Worm (Caenorhabditis elegans) whole organism, mixed stage, embryonic: ENCODE measurements around the gene dmsr-13.

Source experiments
- blmp-1 ChIP-seq: fragments of 150-350 bp; optimal IDR thresholded peaks from 2 replicates; lab custom pipeline; 2014; ENCODE audit warnings: missing biosample characterization, missing genetic modification characterization
- nhr-76 ChIP-seq: sonication (generic microtip); optimal IDR thresholded peaks from 2 replicates; lab custom pipeline; 2017; ENCODE audit warnings: missing biosample characterization, missing genetic modification characterization

DNA sequence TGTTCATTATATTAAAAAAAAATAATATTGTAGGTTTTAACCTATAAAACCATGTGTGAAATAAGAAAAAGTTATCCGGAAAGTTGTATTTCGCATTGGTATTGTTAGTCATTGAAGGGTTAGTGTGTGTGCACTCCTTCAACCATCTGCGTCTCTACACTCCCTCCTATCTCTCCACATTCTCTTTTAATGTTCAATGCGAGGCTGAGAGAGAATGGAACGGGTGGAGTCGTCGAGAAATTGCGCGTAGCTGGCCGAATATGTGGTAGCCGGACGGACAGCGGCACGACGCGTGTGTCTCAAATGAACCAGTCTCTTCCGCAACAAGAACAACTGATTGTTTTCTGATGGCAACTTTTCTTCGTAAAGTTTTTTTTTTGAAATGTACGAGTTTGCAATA, 22.8 kb downstream of the dmsr-13 start:
- TF ChIP-seq blmp-1 (tag; lab: Kevin White, UChicago), result no peak
- TF ChIP-seq nhr-76, result no peak
